Fruit fly (Drosophila melanogaster) Kc167 (cell line): Measurements from ENCODE around the gene D12.

Experiments used
- Myc ChIP-seq: fragments of >200 bp; optimal IDR thresholded peaks from 2 replicates; lab custom pipeline; 2017; ENCODE audit warnings: missing external identifiers
- Sin3A ChIP-seq: fragments of >200 bp; optimal IDR thresholded peaks from 2 replicates; lab custom pipeline; 2018; ENCODE audit warnings: missing external identifiers
- h ChIP-seq: fragments of >200 bp; optimal IDR thresholded peaks from 3 replicates; lab custom pipeline; 2018; ENCODE audit warnings: missing external identifiers

DNA sequence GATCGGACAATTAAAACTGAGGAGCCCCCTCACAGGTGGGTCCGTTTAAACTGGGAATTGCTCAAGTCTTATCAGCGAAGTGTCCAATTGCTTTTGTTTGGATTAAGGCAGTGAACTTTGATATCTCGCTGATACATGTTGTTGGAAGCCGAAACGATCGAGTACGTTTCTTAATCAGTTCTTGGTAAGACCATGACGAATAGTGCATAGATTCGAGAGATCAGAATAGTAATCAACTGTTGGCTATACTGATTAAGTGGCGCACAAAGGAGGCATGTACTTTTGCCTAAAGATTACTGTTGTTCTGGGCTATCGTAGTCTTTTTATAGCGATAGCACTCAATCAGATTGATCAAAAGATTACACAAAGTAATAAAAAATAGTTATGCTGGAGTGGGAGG, 14.3 kb upstream of the D12 start:
- no peak for TF ChIP-seq Myc (lab: Kevin White, UChicago)
- TF ChIP-seq Sin3A (lab: Kevin White, UChicago) = no peak
- TF ChIP-seq h (lab: Kevin White, UChicago) = no peak
